Worm (Caenorhabditis elegans) whole organism, L4 larva: ENCODE results near the gene C02D5.4.

Experiments
- F49E8.2 ChIP-seq: sonication (generic microtip); optimal IDR thresholded peaks from 2 replicates; lab custom pipeline; 2016; ENCODE audit warnings: missing compliant biosample characterization, mild to moderate bottlenecking, missing genetic modification characterization, borderline replicate concordance
- Y105C5A.15 ChIP-seq: fragments of 200-800 bp; sonication (Bioruptor generic); IDR thresholded peaks from 2 replicates; pipeline ENCODE4 v1.3.6; 2022; ENCODE audit warnings: missing genetic modification characterization, missing compliant biosample characterization
- aha-1 ChIP-seq: fragments of 150-350 bp; peaks from one replicate; lab custom pipeline; 2014; ENCODE audit warnings: missing biosample characterization, missing genetic modification characterization
- ceh-20 ChIP-seq: fragments of 200-800 bp; sonication (Bioruptor generic); IDR thresholded peaks from 2 replicates; pipeline ENCODE4 v1.3.6; 2022; ENCODE audit warnings: missing genetic modification reagents, missing genetic modification characterization, missing compliant biosample characterization
- pha-4 ChIP-seq, 2 experiments: fragments of 150-350 bp in 1 of 2; fragments of 200-800 bp in 1 of 2; sonication (Bioruptor generic) in 1 of 2; IDR thresholded peaks in 1 of 2; optimal IDR thresholded peaks in 1 of 2; 2 replicates each; pipeline versions ENCODE4 v1.3.6 to Lab custom; 2014 to 2022; ENCODE audit warnings: missing genetic modification characterization in 2 of 2, missing genetic modification reagents in 2 of 2, missing biosample characterization in 1 of 2, missing compliant biosample characterization in 1 of 2
- skn-1 ChIP-seq: fragments of 150-350 bp; optimal IDR thresholded peaks from 2 replicates; lab custom pipeline; 2014; ENCODE audit warnings: missing biosample characterization, missing genetic modification characterization
- snpc-4 ChIP-seq: fragments of 150-350 bp; optimal IDR thresholded peaks from 2 replicates; lab custom pipeline; 2014; ENCODE audit warnings: missing biosample characterization, missing genetic modification characterization
- unc-62 ChIP-seq, 3 experiments: fragments of 150-350 bp in 1 of 3; sonication (generic microtip); optimal IDR thresholded peaks in 2 of 3; peaks in 1 of 3; 1 replicate in 1 of 3; 2 replicates in 2 of 3; lab custom pipeline; 2014 to 2017; ENCODE audit warnings: missing biosample characterization in 3 of 3, missing genetic modification characterization in 3 of 3, missing genetic modification reagents in 3 of 3, missing genotype in 1 of 3
- vab-7 ChIP-seq: fragments of 200-800 bp; sonication (Bioruptor generic); IDR thresholded peaks from 2 replicates; pipeline ENCODE4 v1.3.6; 2022; ENCODE audit warnings: missing genetic modification reagents, missing genetic modification characterization, missing compliant biosample characterization

DNA sequence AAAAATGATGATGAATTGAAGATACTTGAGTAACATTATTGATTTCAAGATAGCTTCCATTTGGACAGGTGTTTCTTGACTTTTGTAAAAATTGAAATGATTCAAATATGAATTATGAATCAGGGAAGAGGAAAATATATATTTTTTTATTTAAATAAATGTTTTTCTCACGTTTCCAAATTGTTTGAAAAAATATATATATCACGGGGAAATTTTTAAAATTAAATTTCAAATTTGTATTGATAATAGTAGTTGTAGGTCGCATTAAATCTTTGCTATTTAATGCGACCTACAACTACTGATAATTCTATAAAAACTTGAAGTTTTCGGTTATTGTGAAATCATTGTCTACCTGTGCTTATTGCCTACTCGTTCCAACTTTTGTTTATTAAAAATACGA is 32.1 kb upstream of the C02D5.4 start, which contains the start of gene ZC21.8:
- no peak for TF ChIP-seq F49E8.2 (tag; lab: Kevin White, UChicago)
- TF ChIP-seq ceh-20 (GFP tag; lab: Robert Waterston, UW), result no peak
- TF ChIP-seq unc-62 (GFP tag; optimal IDR thresholded peaks at IDR 0.05 in 1 of 2; lab: Kevin White, UChicago), result no peak
- TF ChIP-seq unc-62 (tag; optimal IDR thresholded peaks at IDR 0.05; lab: Kevin White, UChicago), result no peak
- no peak for TF ChIP-seq Y105C5A.15
- TF ChIP-seq snpc-4 (tag; lab: Kevin White, UChicago), result no peak
- no peak for TF ChIP-seq aha-1 (tag; lab: Kevin White, UChicago)
- no peak for TF ChIP-seq skn-1
- TF ChIP-seq vab-7 (GFP tag; lab: Robert Waterston, UW), result no peak
- TF ChIP-seq pha-4 (GFP tag; IDR thresholded peaks at IDR 0.05; lab: Robert Waterston, UW), result no peak
- TF ChIP-seq pha-4 (tag; optimal IDR thresholded peaks at IDR 0.05; lab: Kevin White, UChicago), result no peak
